Worm (Caenorhabditis elegans): ENCODE measurements around the gene luc-7L3.

- no peak for TF ChIP-seq hmg-4 (GFP tag; optimal IDR thresholded peaks at IDR 0.05)
- no peak for TF ChIP-seq B0310.2 (tag; optimal IDR thresholded peaks at IDR 0.05)
- no peak for TF ChIP-seq hmbx-1 (tag; optimal IDR thresholded peaks at IDR 0.05)
Observed at ce11 chrII:68757-69156, 29.1 kb downstream of the luc-7L3 start.

Measured in whole organism, early embryonic.